Worm (Caenorhabditis elegans) whole organism, late embryonic: ENCODE measurements around the gene ptrg-1.

Source experiments
- nhr-11 ChIP-seq: fragments of 150-350 bp; optimal IDR thresholded peaks from 2 replicates; lab custom pipeline; 2014; ENCODE audit warnings: missing biosample characterization, missing genetic modification characterization
- pha-4 ChIP-seq: fragments of 150-350 bp; optimal IDR thresholded peaks from 2 replicates; lab custom pipeline; 2018; ENCODE audit warnings: missing biosample characterization, missing genetic modification reagents, missing genetic modification characterization

DNA sequence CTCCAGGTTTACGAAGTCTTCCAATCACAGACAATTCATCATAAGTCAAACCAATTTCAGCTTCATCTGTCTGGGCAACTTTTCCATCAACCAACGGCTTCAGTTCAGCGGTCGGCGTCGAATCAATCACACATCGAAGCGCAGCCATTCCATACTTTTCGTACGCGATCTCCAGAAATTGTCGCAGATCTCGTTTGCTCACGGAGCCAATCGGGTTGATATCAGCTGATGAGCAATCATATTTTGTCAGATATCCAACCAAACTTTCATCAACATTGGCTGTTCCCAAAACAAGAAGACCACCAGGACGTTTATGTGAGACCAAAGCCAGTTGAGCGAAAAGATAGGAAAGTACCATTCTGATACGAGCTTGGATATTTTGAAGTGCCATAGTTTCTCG lies 21.1 kb upstream of the ptrg-1 start:
- TF ChIP-seq pha-4 (tag; lab: Kevin White, UChicago) = no peak
- TF ChIP-seq nhr-11 (tag; lab: Kevin White, UChicago) = no peak
